Worm (Caenorhabditis elegans) whole organism, young adult: ENCODE measurements around the gene R07B1.8.

Experiments
- D2030.7 ChIP-seq: fragments of 200-800 bp; sonication (Bioruptor generic); IDR thresholded peaks from 2 replicates; pipeline ENCODE4 v1.3.6; 2022; ENCODE audit warnings: missing genetic modification reagents, missing genetic modification characterization, missing compliant biosample characterization
- dpl-1 ChIP-seq: fragments of 150-350 bp; optimal IDR thresholded peaks from 2 replicates; lab custom pipeline; 2014; ENCODE audit warnings: missing biosample characterization, missing genetic modification reagents, missing genetic modification characterization
- ets-4 ChIP-seq: fragments of 200-800 bp; sonication (Bioruptor generic); optimal IDR thresholded peaks from 2 replicates; lab custom pipeline; 2018; ENCODE audit warnings: mild to moderate bottlenecking, missing genetic modification characterization, missing compliant biosample characterization
- hmg-1.2 ChIP-seq: fragments of 200-800 bp; sonication (Bioruptor generic); IDR thresholded peaks from 2 replicates; pipeline ENCODE4 v1.3.6; 2022; ENCODE audit warnings: missing genetic modification reagents, missing genetic modification characterization, missing compliant biosample characterization
- lin-26 ChIP-seq: fragments of 200-800 bp; sonication (Bioruptor generic); IDR thresholded peaks from 2 replicates; pipeline ENCODE4 v1.3.6; 2022; ENCODE audit warnings: missing genetic modification reagents, missing genetic modification characterization, missing compliant biosample characterization
- mes-4 ChIP-seq: sonication (generic microtip); optimal IDR thresholded peaks from 2 replicates; lab custom pipeline; 2016; ENCODE audit warnings: missing genotype, missing genetic modification characterization, missing compliant biosample characterization
- sea-2 ChIP-seq: fragments of 200-800 bp; sonication (Bioruptor generic); IDR thresholded peaks from 2 replicates; pipeline ENCODE4 v1.3.6; 2022; ENCODE audit warnings: missing genetic modification characterization, missing compliant biosample characterization
- xnd-1 ChIP-seq: sonication (generic microtip); optimal IDR thresholded peaks from 2 replicates; lab custom pipeline; 2016; ENCODE audit warnings: missing genotype, missing genetic modification reagents, missing genetic modification characterization, missing compliant biosample characterization
- ztf-18 ChIP-seq: sonication (generic microtip); optimal IDR thresholded peaks from 2 replicates; lab custom pipeline; 2016; ENCODE audit warnings: missing genotype, mild to moderate bottlenecking, missing genetic modification characterization, missing compliant biosample characterization
- ztf-26 ChIP-seq: sonication (generic microtip); optimal IDR thresholded peaks from 2 replicates; lab custom pipeline; 2017; ENCODE audit warnings: missing genetic modification characterization, missing compliant biosample characterization

ce11 chrX:9832370-9832769 lies 40.1 kb downstream of the R07B1.8 start:
- TF ChIP-seq D2030.7 (GFP tag; lab: Robert Waterston, UW): no peak
- no peak for TF ChIP-seq mes-4 (tag; lab: Kevin White, UChicago)
- no peak for TF ChIP-seq hmg-1.2 (GFP tag; lab: Robert Waterston, UW)
- TF ChIP-seq dpl-1 (GFP tag; lab: Kevin White, UChicago): no peak
- TF ChIP-seq lin-26 (GFP tag; lab: Robert Waterston, UW): no peak
- TF ChIP-seq sea-2 (GFP tag; lab: Robert Waterston, UW): no peak
- no peak for TF ChIP-seq xnd-1
- no peak for TF ChIP-seq ztf-26 (tag; lab: Kevin White, UChicago)
- TF ChIP-seq ets-4 (GFP tag; lab: Kevin White, UChicago): no peak
- no peak for TF ChIP-seq ztf-18 (tag; lab: Kevin White, UChicago)
